Worm (Caenorhabditis elegans): ENCODE data around the gene F01F1.15.

DNA sequence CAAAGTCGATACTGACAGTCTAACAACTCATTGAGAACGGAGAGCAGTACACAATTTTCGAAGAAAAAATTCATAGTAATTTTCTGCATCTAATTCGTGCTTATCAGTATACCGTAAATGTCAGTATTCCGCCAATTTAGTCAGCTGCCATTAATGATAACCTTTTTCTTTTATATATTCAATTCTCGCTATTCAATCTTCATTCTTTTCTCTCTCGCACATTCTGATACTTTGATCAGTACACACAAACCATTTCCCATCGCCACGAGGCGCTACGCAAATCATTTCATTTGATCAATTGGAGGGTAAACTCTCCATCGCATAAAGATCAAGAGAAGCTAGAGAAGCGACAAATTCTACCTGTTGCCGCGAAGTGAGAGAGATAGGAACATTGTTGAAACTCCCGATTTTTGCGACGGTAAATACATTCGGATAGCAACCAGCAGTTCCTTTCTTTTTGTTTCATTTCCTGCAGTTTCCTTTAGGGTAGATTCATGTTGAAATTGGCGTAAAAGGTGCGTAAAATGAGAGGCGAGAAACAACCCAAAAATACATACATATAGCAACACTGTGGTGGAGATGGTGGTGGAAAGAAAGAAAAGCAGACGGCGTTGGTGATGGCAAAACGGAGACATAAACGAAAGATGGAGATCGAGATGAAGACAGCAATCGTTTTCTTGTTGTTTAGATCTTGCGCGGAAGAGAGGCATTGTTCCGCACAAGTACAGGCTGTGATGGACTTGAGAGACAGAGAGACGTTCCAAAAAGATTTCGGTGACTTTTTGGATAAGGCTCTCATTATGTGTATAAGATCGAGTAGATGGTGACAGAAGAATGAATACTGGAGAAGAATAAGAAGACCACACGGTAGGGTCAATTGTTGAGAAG, 30.9 kb downstream of the F01F1.15 start:
- TF ChIP-seq blmp-1 (tag; optimal IDR thresholded peaks at IDR 0.05) (peak; percentile 83), jun-1 (tag; optimal IDR thresholded peaks at IDR 0.05) (no peak), ceh-90 (tag; optimal IDR thresholded peaks at IDR 0.05) (no peak), snpc-4 (tag; optimal IDR thresholded peaks at IDR 0.05) (no peak), lin-39 (tag; optimal IDR thresholded peaks at IDR 0.05) (no peak), zag-1 (tag; optimal IDR thresholded peaks at IDR 0.05) (no peak), unc-86 (tag; optimal IDR thresholded peaks at IDR 0.05) (no peak), efl-1 (optimal IDR thresholded peaks at IDR 0.05) (peak in 1 of 2 experiments; percentile 1), efl-1 (GFP tag; optimal IDR thresholded peaks at IDR 0.05 in 1 of 2) (no peak), ets-5 (GFP tag; IDR thresholded peaks at IDR 0.05) (no peak), ztf-11 (tag; optimal IDR thresholded peaks at IDR 0.05) (no peak), lin-14 (GFP tag; optimal IDR thresholded peaks at IDR 0.05) (peak; percentile 72)
